Fruit fly (Drosophila melanogaster): Measurements from ENCODE around the gene CG5011.

Gene CG5011

dm6 chr2L:1203915-1204314 lies 3.4 kb downstream of the CG5011 start, which contains the start of gene CG14342:
Gene CG14342, plus strand, starts transcription at chr2L:1204215.
- TF ChIP-seq amos (GFP tag; IDR thresholded peaks at IDR 0.05; ENCODE audit: partially characterized antibody) (no peak), row (GFP tag; IDR thresholded peaks at IDR 0.05) (0 out of 3 replicates have a peak, but pooled peaks have one; percentile 8), gcm (GFP tag; optimal IDR thresholded peaks at IDR 0.05) (no peak)

DNA sequence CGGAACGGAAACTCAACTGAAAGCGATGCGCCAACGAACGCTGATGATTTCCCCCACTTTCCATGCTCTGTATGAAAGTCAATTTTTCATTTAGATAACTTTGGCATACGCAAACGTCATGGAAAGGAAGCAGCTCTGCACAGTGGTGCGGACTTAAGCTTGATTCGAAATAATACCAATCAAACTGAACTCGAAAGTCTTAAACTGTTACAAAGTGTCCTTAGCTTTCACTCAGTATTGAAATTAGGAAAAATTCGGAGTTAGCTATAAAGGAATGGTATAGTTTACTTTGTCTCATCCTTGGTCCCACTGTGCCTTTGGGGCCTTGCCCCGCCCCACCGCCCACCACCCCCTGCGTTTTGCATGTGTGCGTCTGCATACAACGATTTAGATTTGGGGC lies 7.0 kb downstream of the CG5011 start:
- TF ChIP-seq Stat92E (GFP tag; optimal IDR thresholded peaks at IDR 0.05): no peak
- TF ChIP-seq eyg (GFP tag; optimal IDR thresholded peaks at IDR 0.05): no peak
- TF ChIP-seq CG15601 (tag; optimal IDR thresholded peaks at IDR 0.05): peak; percentile 2
- peak; percentile 74 for TF ChIP-seq Rfx (GFP tag; IDR thresholded peaks at IDR 0.05)
- TF ChIP-seq CG14965 (GFP tag; optimal IDR thresholded peaks at IDR 0.05; ENCODE audit: borderline replicate concordance): no peak
- no peak for TF ChIP-seq Bteb2 (GFP tag; optimal IDR thresholded peaks at IDR 0.05)
- TF ChIP-seq hbn (GFP tag; IDR thresholded peaks at IDR 0.05; ENCODE audit: partially characterized antibody): no peak
- no peak for TF ChIP-seq CG4424 (GFP tag; optimal IDR thresholded peaks at IDR 0.05)
- TF ChIP-seq esg (GFP tag; conservative IDR thresholded peaks at IDR 0.05): peak; percentile 73
- peak; percentile 32 for TF ChIP-seq her (GFP tag; optimal IDR thresholded peaks at IDR 0.05)
- peak; percentile 42 for TF ChIP-seq ind (GFP tag; optimal IDR thresholded peaks at IDR 0.05)
- no peak for TF ChIP-seq cg (GFP tag; optimal IDR thresholded peaks at IDR 0.05)
- peak; percentile 63; the same call in 2 of the 3 replicates for TF ChIP-seq CG11456 (GFP tag; IDR thresholded peaks at IDR 0.05)
- peak; percentile 82 for TF ChIP-seq Med (GFP tag)
- TF ChIP-seq CG9817 (tag; optimal IDR thresholded peaks at IDR 0.05): peak; percentile 44
- TF ChIP-seq CG11247 (GFP tag; IDR thresholded peaks at IDR 0.05): peak; percentile 45; the same call in 1 of the 2 replicates
- no peak for TF ChIP-seq Dll (GFP tag; IDR thresholded peaks at IDR 0.05; ENCODE audit: partially characterized antibody)
- peak; percentile 42 for TF ChIP-seq CG13424 (tag; optimal IDR thresholded peaks at IDR 0.05)
- no peak for TF ChIP-seq cato (GFP tag; optimal IDR thresholded peaks at IDR 0.05; ENCODE audit: borderline replicate concordance)
- no peak for TF ChIP-seq cas (GFP tag; IDR thresholded peaks at IDR 0.05)
- TF ChIP-seq CG15073 (GFP tag; optimal IDR thresholded peaks at IDR 0.05): no peak
- TF ChIP-seq Hr51 (GFP tag; optimal IDR thresholded peaks at IDR 0.05): peak in 1 of 2 experiments; percentile 49
- TF ChIP-seq ato (GFP tag; IDR thresholded peaks at IDR 0.05; ENCODE audit: partially characterized antibody): no peak
- peak; percentile 24; the same call in 1 of the 2 replicates for TF ChIP-seq Dip2 (GFP tag; IDR thresholded peaks at IDR 0.05)
- no peak for TF ChIP-seq fd102C (GFP tag; optimal IDR thresholded peaks at IDR 0.05)
- peak; percentile 13 for TF ChIP-seq nmo (GFP tag; optimal IDR thresholded peaks at IDR 0.05)
- no peak for TF ChIP-seq CG7963 (GFP tag; IDR thresholded peaks at IDR 0.05; ENCODE audit: partially characterized antibody)
- TF ChIP-seq Ets65A (GFP tag): peak; percentile 82
- TF ChIP-seq Mrtf (GFP tag; IDR thresholded peaks at IDR 0.05): peak; percentile 42; the same call in 1 of the 3 replicates
- no peak for TF ChIP-seq peb (GFP tag; IDR thresholded peaks at IDR 0.05)
- TF ChIP-seq HLH3B (GFP tag; IDR thresholded peaks at IDR 0.05): peak; percentile 69
- TF ChIP-seq CG11695 (GFP tag; IDR thresholded peaks at IDR 0.05): peak; percentile 61; the same call in 1 of the 3 replicates
- TF ChIP-seq corto (GFP tag; optimal IDR thresholded peaks at IDR 0.05): no peak
- TF ChIP-seq CG12744 (GFP tag; optimal IDR thresholded peaks at IDR 0.05): no peak
- peak; percentile 42 for TF ChIP-seq Oli (tag; optimal IDR thresholded peaks at IDR 0.05)
- no peak for TF ChIP-seq CG9797 (GFP tag; optimal IDR thresholded peaks at IDR 0.05)
- TF ChIP-seq fu2 (GFP tag; optimal IDR thresholded peaks at IDR 0.05): no peak
- no peak for TF ChIP-seq run (tag; optimal IDR thresholded peaks at IDR 0.05)
- TF ChIP-seq NFAT (GFP tag; IDR thresholded peaks at IDR 0.05): peak; percentile 51; the same call in 1 of the 2 replicates
- TF ChIP-seq CG7928 (GFP tag; optimal IDR thresholded peaks at IDR 0.05): no peak
- TF ChIP-seq CG11560 (tag; IDR thresholded peaks at IDR 0.05): 0 out of 3 replicates have a peak, but pooled peaks have one; percentile 25
- TF ChIP-seq dysf (GFP tag; IDR thresholded peaks at IDR 0.05): peak; percentile 73
- TF ChIP-seq Blimp-1 (GFP tag; optimal IDR thresholded peaks at IDR 0.05): peak; percentile 30
- peak; percentile 54 for TF ChIP-seq org-1 (GFP tag; optimal IDR thresholded peaks at IDR 0.05)
- peak; percentile 16 to 50 for TF ChIP-seq dpn (GFP tag; optimal IDR thresholded peaks at IDR 0.05)

All from whole organism, embryonic.